Fruit fly (Drosophila melanogaster) whole organism, embryonic: ENCODE data around the gene tay.

Experiments
- Adf1 ChIP-seq: fragments of 200-800 bp; sonication (Bioruptor generic); IDR thresholded peaks from 2 replicates; pipeline ENCODE4 v1.3.6; 2022; ENCODE audit warnings: missing biosample characterization, missing genetic modification characterization
- Asciz ChIP-seq: fragments of 200-800 bp; sonication (Bioruptor generic); optimal IDR thresholded peaks from 2 replicates; lab custom pipeline; 2017; ENCODE audit warnings: missing biosample characterization, mild to moderate bottlenecking, missing genetic modification characterization, missing genetic modification reagents
- B-H1 ChIP-seq: fragments of 200-800 bp; sonication (Bioruptor generic); IDR thresholded peaks from 3 replicates; pipeline ENCODE4 v1.3.6; 2022; ENCODE audit warnings: missing biosample characterization, missing genetic modification characterization
- CG12071 ChIP-seq: fragments of 200-800 bp; sonication (Bioruptor generic); optimal IDR thresholded peaks from 3 replicates; lab custom pipeline; 2018; ENCODE audit warnings: missing biosample characterization, mild to moderate bottlenecking, missing genetic modification characterization
- CG13424 ChIP-seq: fragments of 200-800 bp; sonication (Bioruptor generic); optimal IDR thresholded peaks from 2 replicates; lab custom pipeline; 2019; ENCODE audit warnings: missing biosample characterization, mild to moderate bottlenecking, missing genetic modification characterization, moderate library complexity
- CG14441 ChIP-seq: fragments of 200-800 bp; sonication (Bioruptor generic); IDR thresholded peaks from 2 replicates; pipeline ENCODE4 v1.3.6; 2022; ENCODE audit warnings: missing biosample characterization, missing genetic modification characterization
- CG1529 ChIP-seq: fragments of 200-800 bp; sonication (Bioruptor generic); optimal IDR thresholded peaks from 3 replicates; lab custom pipeline; 2018; ENCODE audit warnings: missing biosample characterization, missing genetic modification characterization
- CG17328 ChIP-seq: fragments of 200-800 bp; sonication (Bioruptor generic); IDR thresholded peaks from 2 replicates; pipeline ENCODE4 v1.3.6; 2022; ENCODE audit warnings: missing biosample characterization, missing genetic modification characterization
- CG1832 ChIP-seq: fragments of 200-800 bp; sonication (Bioruptor generic); optimal IDR thresholded peaks from 2 replicates; lab custom pipeline; 2017; ENCODE audit warnings: missing biosample characterization, mild to moderate bottlenecking, missing genetic modification characterization, inconsistent platforms
- CG33213 ChIP-seq: fragments of 200-800 bp; sonication (Bioruptor generic); optimal IDR thresholded peaks from 3 replicates; lab custom pipeline; 2016; ENCODE audit warnings: missing biosample characterization, missing genetic modification characterization
- CG3407 ChIP-seq: fragments of 200-800 bp; sonication (Bioruptor generic); optimal IDR thresholded peaks from 2 replicates; lab custom pipeline; 2018; ENCODE audit warnings: missing biosample characterization, mild to moderate bottlenecking, missing genetic modification characterization
- CG4730 ChIP-seq: fragments of 200-800 bp; sonication (Bioruptor generic); IDR thresholded peaks from 2 replicates; pipeline ENCODE4 v1.3.6; 2022; ENCODE audit warnings: missing biosample characterization, missing genetic modification characterization
- CG7987 ChIP-seq: fragments of 200-800 bp; sonication (Bioruptor generic); optimal IDR thresholded peaks from 2 replicates; lab custom pipeline; 2018; ENCODE audit warnings: missing biosample characterization, mild to moderate bottlenecking, missing genetic modification characterization, moderate library complexity
- CG9727 ChIP-seq: fragments of 200-800 bp; sonication (Bioruptor generic); optimal IDR thresholded peaks from 3 replicates; lab custom pipeline; 2017; ENCODE audit warnings: missing biosample characterization, mild to moderate bottlenecking, missing genetic modification characterization
- Dad ChIP-seq: fragments of 200-800 bp; sonication (Bioruptor generic); optimal IDR thresholded peaks from 3 replicates; lab custom pipeline; 2016; ENCODE audit warnings: missing biosample characterization, missing genetic modification characterization
- Dref ChIP-seq: fragments of 200-800 bp; sonication (Bioruptor generic); IDR thresholded peaks from 2 replicates; pipeline ENCODE4 v1.3.6; 2022; ENCODE audit warnings: missing biosample characterization, missing genetic modification characterization
- Fer2 ChIP-seq: fragments of 200-800 bp; sonication (Bioruptor generic); optimal IDR thresholded peaks from 2 replicates; lab custom pipeline; 2018; ENCODE audit warnings: missing biosample characterization, mild to moderate bottlenecking, missing genetic modification characterization, moderate library complexity
- Fer3 ChIP-seq: fragments of 200-800 bp; sonication (Bioruptor generic); optimal IDR thresholded peaks from 2 replicates; lab custom pipeline; 2018; ENCODE audit warnings: missing biosample characterization, mild to moderate bottlenecking, missing genetic modification characterization, moderate library complexity
- Mad ChIP-seq: fragments of 200-800 bp; sonication (Bioruptor generic); optimal IDR thresholded peaks from 2 replicates; lab custom pipeline; 2016; ENCODE audit warnings: missing biosample characterization, missing genetic modification characterization
- Med ChIP-seq: fragments of 200-800 bp; sonication (Bioruptor generic); peaks from one replicate; lab custom pipeline; 2016; ENCODE audit warnings: missing biosample characterization, missing genetic modification characterization, mild to moderate bottlenecking, inconsistent platforms, moderate library complexity
- Pdp1 ChIP-seq, 2 experiments: fragments of 200-800 bp; sonication (Bioruptor generic); optimal IDR thresholded peaks; 3 replicates each; lab custom pipeline; 2016; ENCODE audit warnings: missing biosample characterization in 2 of 2, missing genetic modification characterization in 2 of 2, mild to moderate bottlenecking in 1 of 2, moderate library complexity in 1 of 2
- Trl ChIP-seq, 3 experiments: fragments of >200 bp in 2 of 3; fragments of 200-800 bp in 1 of 3; sonication (Bioruptor generic) in 1 of 3; optimal IDR thresholded peaks; 2 replicates in 1 of 3; 3 replicates in 2 of 3; lab custom pipeline; 2016 to 2017; ENCODE audit warnings: missing biosample characterization in 1 of 3, missing genetic modification characterization in 1 of 3
- Xbp1 ChIP-seq: fragments of 200-800 bp; sonication (Bioruptor generic); optimal IDR thresholded peaks from 3 replicates; lab custom pipeline; 2016; ENCODE audit warnings: missing biosample characterization, mild to moderate bottlenecking, missing genetic modification characterization
- Xrp1 ChIP-seq: fragments of 200-800 bp; sonication (Bioruptor generic); IDR thresholded peaks from 2 replicates; pipeline ENCODE4 v1.3.6; 2022; ENCODE audit warnings: missing biosample characterization, missing genetic modification characterization
- ase ChIP-seq: fragments of 200-800 bp; sonication (Bioruptor generic); IDR thresholded peaks from 3 replicates; pipeline ENCODE4 v1.3.6; 2022; ENCODE audit warnings: missing biosample characterization, missing genetic modification characterization
- bab2 ChIP-seq: fragments of 200-800 bp; sonication (Bioruptor generic); optimal IDR thresholded peaks from 2 replicates; lab custom pipeline; 2016; ENCODE audit warnings: missing biosample characterization, missing genetic modification characterization
- caup ChIP-seq: fragments of 200-800 bp; sonication (Bioruptor generic); optimal IDR thresholded peaks from 3 replicates; lab custom pipeline; 2017; ENCODE audit warnings: missing biosample characterization, mild to moderate bottlenecking, missing genetic modification characterization, moderate library complexity; ENCODE audit not compliant: severe bottlenecking
- chif ChIP-seq, 2 experiments: fragments of 200-800 bp; sonication (Bioruptor generic); optimal IDR thresholded peaks; 3 replicates each; lab custom pipeline; 2016; ENCODE audit warnings: missing biosample characterization in 2 of 2, missing genetic modification characterization in 2 of 2
- dmrt99B ChIP-seq: fragments of 200-800 bp; sonication (Bioruptor generic); optimal IDR thresholded peaks from 2 replicates; lab custom pipeline; 2018; ENCODE audit warnings: missing biosample characterization, mild to moderate bottlenecking, missing genetic modification characterization, moderate library complexity
- ems ChIP-seq: fragments of 200-800 bp; sonication (Bioruptor generic); optimal IDR thresholded peaks from 3 replicates; lab custom pipeline; 2016; ENCODE audit warnings: missing biosample characterization, missing genetic modification characterization
- fd96Cb ChIP-seq: fragments of 200-800 bp; sonication (Bioruptor generic); optimal IDR thresholded peaks from 2 replicates; lab custom pipeline; 2018; ENCODE audit warnings: missing biosample characterization, mild to moderate bottlenecking, missing genetic modification characterization, moderate library complexity
- gro ChIP-seq: fragments of 200-800 bp; sonication (Bioruptor generic); optimal IDR thresholded peaks from 2 replicates; lab custom pipeline; 2016; ENCODE audit warnings: missing biosample characterization, missing genetic modification characterization
- h ChIP-seq: fragments of >200 bp; optimal IDR thresholded peaks from 2 replicates; lab custom pipeline; 2017
- jumu ChIP-seq: fragments of 200-800 bp; sonication (Bioruptor generic); optimal IDR thresholded peaks from 3 replicates; lab custom pipeline; 2016; ENCODE audit warnings: missing biosample characterization, missing genetic modification characterization
- knrl ChIP-seq: fragments of 200-800 bp; sonication (Bioruptor generic); IDR thresholded peaks from 3 replicates; pipeline ENCODE4 v1.3.6; 2022; ENCODE audit warnings: missing biosample characterization, missing genetic modification characterization; ENCODE audit not compliant: partially characterized antibody
- lov ChIP-seq, 2 experiments: fragments of 200-800 bp in 1 of 2; fragments of >200 bp in 1 of 2; sonication (Bioruptor generic) in 1 of 2; IDR thresholded peaks in 1 of 2; optimal IDR thresholded peaks in 1 of 2; 2 replicates in 1 of 2; 3 replicates in 1 of 2; pipeline versions ENCODE4 v1.3.6 to Lab custom; 2017 to 2022; ENCODE audit warnings: missing biosample characterization in 1 of 2, missing genetic modification characterization in 1 of 2
- mam ChIP-seq: fragments of 200-800 bp; sonication (Bioruptor generic); optimal IDR thresholded peaks from 3 replicates; lab custom pipeline; 2016; ENCODE audit warnings: missing biosample characterization, missing genetic modification characterization
- nau ChIP-seq: fragments of 200-800 bp; sonication (Bioruptor generic); optimal IDR thresholded peaks from 3 replicates; lab custom pipeline; 2017; ENCODE audit warnings: missing biosample characterization, mild to moderate bottlenecking, missing genetic modification characterization, missing genetic modification reagents
- pros ChIP-seq: fragments of 200-800 bp; sonication (Bioruptor generic); optimal IDR thresholded peaks from 3 replicates; lab custom pipeline; 2019; ENCODE audit warnings: missing biosample characterization, mild to moderate bottlenecking, missing genetic modification characterization, moderate library complexity
- pum ChIP-seq: fragments of 200-800 bp; sonication (Bioruptor generic); optimal IDR thresholded peaks from 2 replicates; lab custom pipeline; 2016; ENCODE audit warnings: missing biosample characterization, missing genetic modification characterization
- schlank ChIP-seq: fragments of 200-800 bp; sonication (Bioruptor generic); optimal IDR thresholded peaks from 2 replicates; lab custom pipeline; 2018; ENCODE audit warnings: missing biosample characterization, mild to moderate bottlenecking, missing genetic modification characterization
- shn ChIP-seq: fragments of 200-800 bp; sonication (Bioruptor generic); optimal IDR thresholded peaks from 3 replicates; lab custom pipeline; 2016; ENCODE audit warnings: missing biosample characterization, missing genetic modification characterization
- sim ChIP-seq: fragments of 200-800 bp; sonication (Bioruptor generic); IDR thresholded peaks from 2 replicates; pipeline ENCODE4 v1.3.6; 2022; ENCODE audit warnings: missing biosample characterization, missing genetic modification characterization
- sob ChIP-seq: fragments of 200-800 bp; sonication (Bioruptor generic); IDR thresholded peaks from 2 replicates; pipeline ENCODE4 v1.3.6; 2022; ENCODE audit warnings: missing biosample characterization, missing genetic modification characterization
- tup ChIP-seq: fragments of 200-800 bp; sonication (Bioruptor generic); optimal IDR thresholded peaks from 2 replicates; lab custom pipeline; 2016; ENCODE audit warnings: missing biosample characterization, mild to moderate bottlenecking, missing genetic modification characterization, moderate library complexity
- unc-4 ChIP-seq: fragments of 200-800 bp; sonication (Bioruptor generic); IDR thresholded peaks from 2 replicates; pipeline ENCODE4 v1.3.6; 2022; ENCODE audit warnings: missing biosample characterization, missing genetic modification characterization; ENCODE audit not compliant: partially characterized antibody
- usp ChIP-seq: fragments of >200 bp; optimal IDR thresholded peaks from 2 replicates; lab custom pipeline; 2017; ENCODE audit warnings: missing biosample characterization, missing genetic modification characterization
- vfl ChIP-seq: fragments of 200-800 bp; sonication (Bioruptor generic); optimal IDR thresholded peaks from 2 replicates; lab custom pipeline; 2016; ENCODE audit warnings: missing biosample characterization, missing genetic modification characterization
- wor ChIP-seq: fragments of 200-800 bp; sonication (Bioruptor generic); IDR thresholded peaks from 2 replicates; pipeline ENCODE4 v1.3.6; 2022; ENCODE audit warnings: missing biosample characterization, missing genetic modification characterization
- zfh1 ChIP-seq: fragments of 200-800 bp; sonication (Bioruptor generic); IDR thresholded peaks from 3 replicates; pipeline ENCODE4 v1.3.6; 2022; ENCODE audit warnings: missing biosample characterization, missing genetic modification characterization

Gene tay

DNA sequence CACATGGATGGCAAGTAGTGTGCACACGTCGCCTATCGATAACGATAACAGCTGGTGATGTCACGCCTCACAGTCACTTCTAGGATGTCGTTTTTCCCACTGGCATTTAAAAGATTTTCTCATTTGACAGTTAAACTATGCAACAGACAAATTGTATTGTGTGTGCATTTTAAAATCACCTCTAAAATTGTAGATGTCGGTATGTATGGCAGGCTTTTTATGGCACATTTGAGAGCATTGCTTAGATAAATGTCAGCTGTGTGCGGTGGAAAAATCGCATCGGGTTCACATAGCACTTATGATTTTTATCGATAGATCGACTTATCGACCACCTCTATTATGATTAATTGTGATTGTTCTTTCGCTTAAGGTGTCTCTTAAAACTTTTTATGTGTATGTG, 43.0 kb downstream of the tay start, which contains the start of the genes ArgRS and CG8578 (continued):
- TF ChIP-seq ems (GFP tag; lab: Kevin White, UChicago) (no peak), chif (GFP tag; optimal IDR thresholded peaks at IDR 0.05; lab: Kevin White, UChicago) (peak in 1 of 2 experiments; percentile 26), CG17328 (GFP tag; lab: Robert Waterston, UW) (peak; percentile 27; the same call in 1 of the 2 replicates), unc-4 (GFP tag; lab: Robert Waterston, UW) (peak; percentile 79), CG1832 (GFP tag; lab: Kevin White, UChicago) (no peak), Med (peak; percentile 97), knrl (peak; percentile 91), Mad (GFP tag; lab: Kevin White, UChicago) (no peak), tup (GFP tag; lab: Kevin White, UChicago) (no peak), Xbp1 (GFP tag; lab: Kevin White, UChicago) (peak; percentile 52), CG14441 (peak; percentile 71), Dad (GFP tag; lab: Kevin White, UChicago) (peak; percentile 80), nau (no peak), CG33213 (GFP tag; lab: Kevin White, UChicago) (no peak), Xrp1 (GFP tag; lab: Robert Waterston, UW) (peak; percentile 51; the same call in 1 of the 2 replicates), CG12071 (GFP tag; lab: Kevin White, UChicago) (no peak), vfl (peak; percentile 23), dmrt99B (tag; lab: Kevin White, UChicago) (no peak), usp (GFP tag; lab: Kevin White, UChicago) (no peak), lov (optimal IDR thresholded peaks at IDR 0.05; lab: Kevin White, UChicago) (no peak), lov (GFP tag; IDR thresholded peaks at IDR 0.05; lab: Robert Waterston, UW) (no peak; the same call in 2 of the 3 replicates), ase (GFP tag; lab: Robert Waterston, UW) (peak; percentile 55; the same call in 2 of the 3 replicates), pum (GFP tag; lab: Kevin White, UChicago) (peak; percentile 89), wor (GFP tag; lab: Robert Waterston, UW) (no peak; the same call in 1 of the 2 replicates), CG13424 (tag; lab: Kevin White, UChicago) (peak; percentile 50), h (lab: Kevin White, UChicago) (no peak), CG3407 (GFP tag; lab: Kevin White, UChicago) (no peak), Fer3 (tag; lab: Kevin White, UChicago) (peak; percentile 15), jumu (GFP tag; lab: Kevin White, UChicago) (peak; percentile 90), Trl (optimal IDR thresholded peaks at IDR 0.05; lab: Kevin White, UChicago) (no peak), Trl (GFP tag; optimal IDR thresholded peaks at IDR 0.05; lab: Kevin White, UChicago) (peak; percentile 82), Adf1 (no peak), bab2 (GFP tag; lab: Kevin White, UChicago) (peak; percentile 84), gro (GFP tag; lab: Kevin White, UChicago) (peak; percentile 84), fd96Cb (peak; percentile 12), Dref (GFP tag; lab: Robert Waterston, UW) (peak; percentile 73), mam (peak; percentile 91), zfh1 (GFP tag; lab: Robert Waterston, UW) (peak; percentile 57; the same call in 1 of the 3 replicates), schlank (tag; lab: Kevin White, UChicago) (peak; percentile 26), B-H1 (GFP tag; lab: Robert Waterston, UW) (0 out of 3 replicates have a peak, but pooled peaks have one; percentile 49), sim (GFP tag; lab: Robert Waterston, UW) (no peak), shn (GFP tag; lab: Kevin White, UChicago) (peak; percentile 45), CG4730 (GFP tag; lab: Robert Waterston, UW) (no peak), CG9727 (GFP tag; lab: Kevin White, UChicago) (peak; percentile 71), CG7987 (GFP tag; lab: Kevin White, UChicago) (no peak), CG1529 (GFP tag; lab: Kevin White, UChicago) (no peak), caup (no peak), Pdp1 (GFP tag; optimal IDR thresholded peaks at IDR 0.05; lab: Kevin White, UChicago) (peak; percentile 80 to 88), sob (peak; percentile 48), pros (no peak), Asciz (GFP tag; lab: Kevin White, UChicago) (no peak), Fer2 (tag; lab: Kevin White, UChicago) (no peak)
